Fruit fly (Drosophila melanogaster): ENCODE data around the gene GILT3.

The GILT3 gene

dm6 chr3R:23657357-23658318 lies 19.5 kb upstream of the GILT3 start:
- TF ChIP-seq Pif1A (GFP tag; optimal IDR thresholded peaks at IDR 0.05) (peak; percentile 36), CG9948 (tag; optimal IDR thresholded peaks at IDR 0.05) (no peak), CG8159 (tag; optimal IDR thresholded peaks at IDR 0.05) (peak; percentile 9), CG34367 (tag; optimal IDR thresholded peaks at IDR 0.05) (peak; percentile 7), Snoo (tag; optimal IDR thresholded peaks at IDR 0.05) (peak; percentile 9), CG12605 (GFP tag; IDR thresholded peaks at IDR 0.05) (peak; percentile 49; the same call in 1 of the 2 replicates), CG32121 (GFP tag; IDR thresholded peaks at IDR 0.05) (peak; percentile 59), CG15710 (tag; optimal IDR thresholded peaks at IDR 0.05) (peak; percentile 25), CG10348 (GFP tag; IDR thresholded peaks at IDR 0.05) (no peak), EcR (GFP tag; optimal IDR thresholded peaks at IDR 0.05) (peak; percentile 6), Pif1B (GFP tag; optimal IDR thresholded peaks at IDR 0.05) (peak; percentile 52), D1 (tag; optimal IDR thresholded peaks at IDR 0.05) (no peak)

- TF ChIP-seq D1 (tag; optimal IDR thresholded peaks at IDR 0.05): no peak
- no peak for TF ChIP-seq rn (GFP tag; IDR thresholded peaks at IDR 0.05)
- TF ChIP-seq CG15710 (tag; optimal IDR thresholded peaks at IDR 0.05): no peak
- TF ChIP-seq CG17806 (tag; optimal IDR thresholded peaks at IDR 0.05): no peak
- TF ChIP-seq CG10348 (GFP tag; IDR thresholded peaks at IDR 0.05): no peak
- TF ChIP-seq Ets98B (GFP tag; IDR thresholded peaks at IDR 0.05): no peak
- TF ChIP-seq CG14655 (GFP tag; optimal IDR thresholded peaks at IDR 0.05): no peak
- TF ChIP-seq Pif1B (GFP tag; optimal IDR thresholded peaks at IDR 0.05): no peak
- no peak for TF ChIP-seq Snoo (tag; optimal IDR thresholded peaks at IDR 0.05)
- no peak for TF ChIP-seq Pif1A (GFP tag; optimal IDR thresholded peaks at IDR 0.05)
- TF ChIP-seq CG12605 (GFP tag; IDR thresholded peaks at IDR 0.05): no peak
- no peak for TF ChIP-seq gl (tag; optimal IDR thresholded peaks at IDR 0.05)
- TF ChIP-seq fd96Ca (GFP tag; IDR thresholded peaks at IDR 0.05): no peak
- no peak for TF ChIP-seq CG8159 (tag; optimal IDR thresholded peaks at IDR 0.05)
- no peak for TF ChIP-seq CG13204 (GFP tag; optimal IDR thresholded peaks at IDR 0.05)
- no peak for TF ChIP-seq CG32121 (GFP tag; IDR thresholded peaks at IDR 0.05)
- no peak for TF ChIP-seq CG4496 (GFP tag; IDR thresholded peaks at IDR 0.05)
- TF ChIP-seq EcR (GFP tag; optimal IDR thresholded peaks at IDR 0.05): no peak
- no peak for TF ChIP-seq CG34367 (tag; optimal IDR thresholded peaks at IDR 0.05)
- no peak for TF ChIP-seq CG8301 (tag; optimal IDR thresholded peaks at IDR 0.05)
These were observed 18.2 kb upstream of the GILT3 start for dm6 chr3R:23658948-23659347.

- TF ChIP-seq D1 (tag; optimal IDR thresholded peaks at IDR 0.05) (no peak), CG34367 (tag; optimal IDR thresholded peaks at IDR 0.05) (no peak), CG13204 (GFP tag; optimal IDR thresholded peaks at IDR 0.05) (no peak), CG8159 (tag; optimal IDR thresholded peaks at IDR 0.05) (no peak), CG10348 (GFP tag; IDR thresholded peaks at IDR 0.05) (no peak), CG12605 (GFP tag; IDR thresholded peaks at IDR 0.05) (no peak), rn (GFP tag; IDR thresholded peaks at IDR 0.05) (no peak), CG9948 (tag; optimal IDR thresholded peaks at IDR 0.05) (no peak), Pif1A (GFP tag; optimal IDR thresholded peaks at IDR 0.05) (no peak), CG32121 (GFP tag; IDR thresholded peaks at IDR 0.05) (no peak), CG14655 (GFP tag; optimal IDR thresholded peaks at IDR 0.05) (no peak), EcR (GFP tag; optimal IDR thresholded peaks at IDR 0.05) (no peak), CG15710 (tag; optimal IDR thresholded peaks at IDR 0.05) (no peak), CG17806 (tag; optimal IDR thresholded peaks at IDR 0.05) (no peak), CG4496 (GFP tag; IDR thresholded peaks at IDR 0.05) (no peak), Ets98B (GFP tag; IDR thresholded peaks at IDR 0.05) (no peak), fd96Ca (GFP tag; IDR thresholded peaks at IDR 0.05) (no peak), CG8301 (tag; optimal IDR thresholded peaks at IDR 0.05) (no peak)
These were observed 17.6 kb upstream of the GILT3 start for dm6 chr3R:23659598-23659997.

dm6 chr3R:23662782-23663181 lies 14.4 kb upstream of the GILT3 start:
- TF ChIP-seq Pif1B (GFP tag; optimal IDR thresholded peaks at IDR 0.05): no peak
- no peak for TF ChIP-seq CG4496 (GFP tag; IDR thresholded peaks at IDR 0.05)
- no peak for TF ChIP-seq D1 (tag; optimal IDR thresholded peaks at IDR 0.05)
- no peak for TF ChIP-seq Pif1A (GFP tag; optimal IDR thresholded peaks at IDR 0.05)
- TF ChIP-seq fd96Ca (GFP tag; IDR thresholded peaks at IDR 0.05): no peak
- no peak for TF ChIP-seq Snoo (tag; optimal IDR thresholded peaks at IDR 0.05)
- TF ChIP-seq CG32121 (GFP tag; IDR thresholded peaks at IDR 0.05): no peak
- TF ChIP-seq CG9948 (tag; optimal IDR thresholded peaks at IDR 0.05): no peak
- TF ChIP-seq CG10348 (GFP tag; IDR thresholded peaks at IDR 0.05): no peak
- TF ChIP-seq Ets98B (GFP tag; IDR thresholded peaks at IDR 0.05): no peak
- no peak for TF ChIP-seq gl (tag; optimal IDR thresholded peaks at IDR 0.05)
- TF ChIP-seq CG8301 (tag; optimal IDR thresholded peaks at IDR 0.05): no peak
- TF ChIP-seq rn (GFP tag; IDR thresholded peaks at IDR 0.05): no peak
- TF ChIP-seq CG14655 (GFP tag; optimal IDR thresholded peaks at IDR 0.05): no peak

dm6 chr3R:23664437-23664836 lies 12.7 kb upstream of the GILT3 start:
- TF ChIP-seq EcR (GFP tag; optimal IDR thresholded peaks at IDR 0.05) (no peak), CG12605 (GFP tag; IDR thresholded peaks at IDR 0.05) (0 out of 2 replicates have a peak, but pooled peaks have one; percentile 20)

dm6 chr3R:23666672-23667211 lies 10.4 kb upstream of the GILT3 start:
- TF ChIP-seq Pif1A (GFP tag; optimal IDR thresholded peaks at IDR 0.05): no peak
- TF ChIP-seq CG12605 (GFP tag; IDR thresholded peaks at IDR 0.05): peak; percentile 72; the same call in 1 of the 2 replicates
